Worm (Caenorhabditis elegans) whole organism, L4/young adult: ENCODE data around the gene Y102E9.3.

Experiments used
- W03F9.2 ChIP-seq: fragments of 150-350 bp; optimal IDR thresholded peaks from 2 replicates; lab custom pipeline; 2014; ENCODE audit warnings: missing biosample characterization, missing genetic modification characterization
- dao-5 ChIP-seq: sonication (generic microtip); optimal IDR thresholded peaks from 2 replicates; lab custom pipeline; 2016; ENCODE audit warnings: missing genotype, missing genetic modification characterization, moderate library complexity, missing compliant biosample characterization
- him-1 ChIP-seq: sonication (generic microtip); optimal IDR thresholded peaks from 2 replicates; lab custom pipeline; 2016; ENCODE audit warnings: missing genotype, missing genetic modification reagents, missing genetic modification characterization, missing compliant biosample characterization

- TF ChIP-seq him-1 (tag; lab: Kevin White, UChicago) (no peak), W03F9.2 (no peak), dao-5 (tag; lab: Kevin White, UChicago) (no peak)
Observed at ce11 chrIII:6709983-6710382, 24.3 kb downstream of the Y102E9.3 start, which contains the start of gene isw-1.
